Fruit fly (Drosophila melanogaster) whole organism, embryonic: ENCODE data around the gene CG31650.
A peak's percentile ranks its signal among the peaks of the same experiment; 100 is the strongest.

Experiments used
- Atf6 ChIP-seq: fragments of 200-800 bp; sonication (Bioruptor generic); IDR thresholded peaks from 2 replicates; pipeline ENCODE4 v1.3.6; 2022; ENCODE audit warnings: missing biosample characterization, missing genetic modification characterization
- Bdp1 ChIP-seq: fragments of 200-800 bp; sonication (Bioruptor generic); optimal IDR thresholded peaks from 3 replicates; lab custom pipeline; 2016; ENCODE audit warnings: missing biosample characterization, missing genetic modification characterization
- CG10209 ChIP-seq: fragments of 200-800 bp; sonication (Bioruptor generic); optimal IDR thresholded peaks from 3 replicates; lab custom pipeline; 2017; ENCODE audit warnings: missing biosample characterization, mild to moderate bottlenecking, missing genetic modification characterization, missing genetic modification reagents
- CG10267 ChIP-seq: fragments of 200-800 bp; sonication (Bioruptor generic); optimal IDR thresholded peaks from 2 replicates; lab custom pipeline; 2018; ENCODE audit warnings: missing biosample characterization, mild to moderate bottlenecking, missing genetic modification characterization, moderate library complexity
- CG10565 ChIP-seq: fragments of 200-800 bp; sonication (Bioruptor generic); optimal IDR thresholded peaks from 3 replicates; lab custom pipeline; 2016; ENCODE audit warnings: missing biosample characterization, mild to moderate bottlenecking, missing genetic modification characterization
- CG11696 ChIP-seq: fragments of 200-800 bp; sonication (Bioruptor generic); IDR thresholded peaks from 2 replicates; pipeline ENCODE4 v1.3.6; 2022; ENCODE audit warnings: missing biosample characterization, missing genetic modification characterization
- CG14710 ChIP-seq: fragments of 200-800 bp; sonication (Bioruptor generic); optimal IDR thresholded peaks from 3 replicates; lab custom pipeline; 2019; ENCODE audit warnings: missing biosample characterization, mild to moderate bottlenecking, missing genetic modification characterization, moderate library complexity
- CG15269 ChIP-seq: fragments of 200-800 bp; sonication (Bioruptor generic); optimal IDR thresholded peaks from 2 replicates; lab custom pipeline; 2018; ENCODE audit warnings: missing biosample characterization, mild to moderate bottlenecking, missing genetic modification characterization, moderate library complexity
- CG15514 ChIP-seq: fragments of 200-800 bp; sonication (Bioruptor generic); optimal IDR thresholded peaks from 3 replicates; lab custom pipeline; 2017; ENCODE audit warnings: missing biosample characterization, missing genetic modification characterization, mild to moderate bottlenecking, moderate library complexity, missing genetic modification reagents
- CG1647 ChIP-seq: fragments of 200-800 bp; sonication (Bioruptor generic); optimal IDR thresholded peaks from 3 replicates; lab custom pipeline; 2016; ENCODE audit warnings: missing biosample characterization, missing genetic modification characterization
- CG16815 ChIP-seq: fragments of 200-800 bp; sonication (Bioruptor generic); optimal IDR thresholded peaks from 3 replicates; lab custom pipeline; 2017; ENCODE audit warnings: missing biosample characterization, mild to moderate bottlenecking, missing genetic modification characterization
- CG17328 ChIP-seq: fragments of 200-800 bp; sonication (Bioruptor generic); IDR thresholded peaks from 2 replicates; pipeline ENCODE4 v1.3.6; 2022; ENCODE audit warnings: missing biosample characterization, missing genetic modification characterization
- CG17385 ChIP-seq: fragments of 200-800 bp; sonication (Bioruptor generic); optimal IDR thresholded peaks from 3 replicates; lab custom pipeline; 2018; ENCODE audit warnings: missing biosample characterization, mild to moderate bottlenecking, missing genetic modification characterization
- CG1832 ChIP-seq: fragments of 200-800 bp; sonication (Bioruptor generic); optimal IDR thresholded peaks from 2 replicates; lab custom pipeline; 2017; ENCODE audit warnings: missing biosample characterization, mild to moderate bottlenecking, missing genetic modification characterization, inconsistent platforms
- CG31388 ChIP-seq: fragments of 200-800 bp; sonication (Bioruptor generic); optimal IDR thresholded peaks from 2 replicates; lab custom pipeline; 2016; ENCODE audit warnings: missing biosample characterization, missing genetic modification characterization
- CG32767 ChIP-seq: fragments of 200-800 bp; sonication (Bioruptor generic); IDR thresholded peaks from 2 replicates; pipeline ENCODE4 v1.3.6; 2022; ENCODE audit warnings: missing biosample characterization, missing genetic modification characterization
- CG4424 ChIP-seq: fragments of 200-800 bp; sonication (Bioruptor generic); optimal IDR thresholded peaks from 3 replicates; lab custom pipeline; 2016; ENCODE audit warnings: missing biosample characterization, missing genetic modification characterization
- CG6654 ChIP-seq: fragments of 200-800 bp; sonication (Bioruptor generic); optimal IDR thresholded peaks from 2 replicates; lab custom pipeline; 2017; ENCODE audit warnings: missing biosample characterization, mild to moderate bottlenecking, missing genetic modification characterization
- CG6683 ChIP-seq: fragments of 200-800 bp; sonication (Bioruptor generic); optimal IDR thresholded peaks from 2 replicates; lab custom pipeline; 2017; ENCODE audit warnings: missing biosample characterization, mild to moderate bottlenecking, missing genetic modification characterization, missing genetic modification reagents
- CG7745 ChIP-seq: fragments of 200-800 bp; sonication (Bioruptor generic); optimal IDR thresholded peaks from 2 replicates; lab custom pipeline; 2018; ENCODE audit warnings: missing biosample characterization, mild to moderate bottlenecking, missing genetic modification characterization, moderate library complexity
- CG9215 ChIP-seq: fragments of 200-800 bp; sonication (Bioruptor generic); IDR thresholded peaks from 2 replicates; pipeline ENCODE4 v1.3.6; 2022; ENCODE audit warnings: missing biosample characterization, missing genetic modification characterization
- CG9437 ChIP-seq: fragments of 200-800 bp; sonication (Bioruptor generic); optimal IDR thresholded peaks from 2 replicates; lab custom pipeline; 2018; ENCODE audit warnings: missing biosample characterization, mild to moderate bottlenecking, missing genetic modification characterization
- D19B ChIP-seq: fragments of 200-800 bp; sonication (Bioruptor generic); optimal IDR thresholded peaks from 2 replicates; lab custom pipeline; 2017; ENCODE audit warnings: missing biosample characterization, mild to moderate bottlenecking, missing genetic modification characterization
- Deaf1 ChIP-seq: fragments of 200-800 bp; optimal IDR thresholded peaks from 3 replicates; lab custom pipeline; 2019; ENCODE audit warnings: missing biosample characterization, mild to moderate bottlenecking, missing genetic modification characterization, moderate library complexity
- Dip3 ChIP-seq: fragments of 200-800 bp; sonication (Bioruptor generic); optimal IDR thresholded peaks from 3 replicates; lab custom pipeline; 2016; ENCODE audit warnings: missing biosample characterization, missing genetic modification characterization
- Hey ChIP-seq: fragments of 200-800 bp; sonication (Bioruptor generic); optimal IDR thresholded peaks from 3 replicates; lab custom pipeline; 2018; ENCODE audit warnings: missing biosample characterization, mild to moderate bottlenecking, missing genetic modification characterization
- HmgD ChIP-seq: fragments of 200-800 bp; sonication (Bioruptor generic); optimal IDR thresholded peaks from 3 replicates; lab custom pipeline; 2016; ENCODE audit warnings: missing biosample characterization, missing genetic modification characterization
- Hr3 ChIP-seq: fragments of 200-800 bp; sonication (Bioruptor generic); optimal IDR thresholded peaks from 3 replicates; lab custom pipeline; 2016; ENCODE audit warnings: missing biosample characterization, missing genetic modification characterization
- Lhr ChIP-seq: fragments of 200-800 bp; sonication (Bioruptor generic); optimal IDR thresholded peaks from 3 replicates; lab custom pipeline; 2017; ENCODE audit warnings: mild to moderate bottlenecking, missing biosample characterization, missing genetic modification reagents, missing genetic modification characterization
- Meics ChIP-seq: fragments of 200-800 bp; sonication (Bioruptor generic); optimal IDR thresholded peaks from 2 replicates; lab custom pipeline; 2017; ENCODE audit warnings: missing biosample characterization, mild to moderate bottlenecking, missing genetic modification characterization
- Nf-YA ChIP-seq: fragments of 200-800 bp; sonication (Bioruptor generic); IDR thresholded peaks from 2 replicates; pipeline ENCODE4 v1.3.6; 2022; ENCODE audit warnings: missing biosample characterization, missing genetic modification characterization
- Scr ChIP-seq: fragments of 200-800 bp; sonication (Bioruptor generic); IDR thresholded peaks from 2 replicates; pipeline ENCODE4 v1.3.6; 2022; ENCODE audit warnings: missing biosample characterization, missing genetic modification characterization; ENCODE audit not compliant: partially characterized antibody
- Sox100B ChIP-seq: fragments of 200-800 bp; sonication (Bioruptor generic); optimal IDR thresholded peaks from 3 replicates; lab custom pipeline; 2018; ENCODE audit warnings: missing biosample characterization, mild to moderate bottlenecking, missing genetic modification characterization
- ap ChIP-seq: fragments of 200-800 bp; sonication (Bioruptor generic); IDR thresholded peaks from 2 replicates; pipeline ENCODE4 v1.3.6; 2022; ENCODE audit warnings: missing biosample characterization, missing genetic modification characterization
- cas ChIP-seq: fragments of 200-800 bp; sonication (Bioruptor generic); IDR thresholded peaks from 2 replicates; pipeline ENCODE4 v1.3.6; 2022; ENCODE audit warnings: missing biosample characterization, missing genetic modification characterization
- chinmo ChIP-seq: fragments of 200-800 bp; sonication (Bioruptor generic); IDR thresholded peaks from 4 replicates; pipeline ENCODE4 v1.3.6; 2022; ENCODE audit warnings: missing biosample characterization, missing genetic modification characterization; ENCODE audit not compliant: partially characterized antibody
- croc ChIP-seq: fragments of 200-800 bp; sonication (Bioruptor generic); conservative IDR thresholded peaks from 3 replicates; pipeline ENCODE4 v1.3.6; 2022; ENCODE audit warnings: missing biosample characterization, missing genetic modification characterization
- danr ChIP-seq: fragments of 200-800 bp; sonication (Bioruptor generic); IDR thresholded peaks from 2 replicates; pipeline ENCODE4 v1.3.6; 2022; ENCODE audit warnings: missing biosample characterization, missing genetic modification characterization
- dm ChIP-seq: fragments of 200-800 bp; sonication (Bioruptor generic); optimal IDR thresholded peaks from 3 replicates; lab custom pipeline; 2016; ENCODE audit warnings: missing biosample characterization, missing genetic modification characterization
- emc ChIP-seq: fragments of 200-800 bp; sonication (Bioruptor generic); optimal IDR thresholded peaks from 2 replicates; lab custom pipeline; 2016; ENCODE audit warnings: missing biosample characterization, missing genetic modification characterization
- fd64A ChIP-seq: fragments of 200-800 bp; sonication (Bioruptor generic); optimal IDR thresholded peaks from 3 replicates; lab custom pipeline; 2018; ENCODE audit warnings: missing biosample characterization, mild to moderate bottlenecking, missing genetic modification characterization
- jumu ChIP-seq: fragments of 200-800 bp; sonication (Bioruptor generic); optimal IDR thresholded peaks from 3 replicates; lab custom pipeline; 2016; ENCODE audit warnings: missing biosample characterization, missing genetic modification characterization
- lmd ChIP-seq: fragments of 200-800 bp; sonication (Bioruptor generic); IDR thresholded peaks from 2 replicates; pipeline ENCODE4 v1.3.6; 2022; ENCODE audit warnings: missing biosample characterization, missing genetic modification characterization
- org-1 ChIP-seq: fragments of 200-800 bp; sonication (Bioruptor generic); optimal IDR thresholded peaks from 2 replicates; lab custom pipeline; 2017; ENCODE audit warnings: missing biosample characterization, missing genetic modification characterization
- rib ChIP-seq: fragments of 200-800 bp; sonication (Bioruptor generic); IDR thresholded peaks from 2 replicates; pipeline ENCODE4 v1.3.6; 2022; ENCODE audit warnings: missing biosample characterization, missing genetic modification characterization
- sima ChIP-seq: fragments of 200-800 bp; sonication (Bioruptor generic); optimal IDR thresholded peaks from 2 replicates; lab custom pipeline; 2016; ENCODE audit warnings: missing biosample characterization, missing genetic modification characterization
- slbo ChIP-seq: fragments of 200-800 bp; sonication (Bioruptor generic); IDR thresholded peaks from 2 replicates; pipeline ENCODE4 v1.3.6; 2022; ENCODE audit warnings: missing biosample characterization, missing genetic modification characterization
- sqz ChIP-seq: fragments of 200-800 bp; sonication (Bioruptor generic); optimal IDR thresholded peaks from 3 replicates; lab custom pipeline; 2018; ENCODE audit warnings: missing biosample characterization, mild to moderate bottlenecking, missing genetic modification characterization
- vnd ChIP-seq: fragments of 200-800 bp; sonication (Bioruptor generic); IDR thresholded peaks from 3 replicates; pipeline ENCODE4 v1.3.6; 2022; ENCODE audit warnings: missing biosample characterization, missing genetic modification characterization; ENCODE audit not compliant: partially characterized antibody
- wek ChIP-seq: fragments of 200-800 bp; sonication (Bioruptor generic); optimal IDR thresholded peaks from 3 replicates; lab custom pipeline; 2018; ENCODE audit warnings: missing biosample characterization, mild to moderate bottlenecking, missing genetic modification characterization, moderate library complexity

Gene CG31650

DNA sequence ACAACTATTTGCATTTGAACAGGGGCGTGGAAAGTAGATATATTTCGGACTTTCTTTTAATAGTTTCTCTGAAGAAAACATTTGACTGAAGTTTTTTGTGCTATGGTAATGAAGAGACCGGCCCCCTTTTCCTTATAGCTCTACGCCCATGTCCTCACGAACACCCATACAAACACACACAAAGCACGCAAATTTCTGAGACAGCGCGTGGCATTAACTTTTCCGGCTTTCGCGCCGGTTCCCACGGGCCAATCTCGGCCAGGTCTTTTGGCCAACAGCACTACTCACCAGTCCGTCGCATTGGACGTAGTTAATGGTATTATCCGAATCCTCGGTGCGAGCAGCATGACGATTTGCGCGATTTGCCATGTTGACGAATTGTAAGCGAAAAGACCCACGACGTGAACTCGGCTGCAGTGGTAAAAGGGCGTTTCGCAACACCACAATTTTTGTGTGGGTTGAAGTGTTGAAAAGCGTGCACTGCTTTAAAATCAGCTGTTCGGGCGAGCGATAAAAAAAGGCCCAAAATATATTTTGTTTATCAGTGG, 7.9 kb upstream of the CG31650 start, which contains the start of gene senju (continued):
- TF ChIP-seq CG15514 (GFP tag; lab: Kevin White, UChicago) (peak; percentile 88), ap (GFP tag; lab: Robert Waterston, UW) (peak; percentile 75; the same call in 1 of the 2 replicates), Hr3 (GFP tag; lab: Kevin White, UChicago) (peak; percentile 83), CG32767 (GFP tag; lab: Robert Waterston, UW) (peak; percentile 64; the same call in 1 of the 2 replicates), wek (GFP tag; lab: Kevin White, UChicago) (peak; percentile 57), cas (GFP tag; lab: Robert Waterston, UW) (peak; percentile 54; the same call in 1 of the 2 replicates), CG9215 (peak; percentile 62), Deaf1 (tag; lab: Kevin White, UChicago) (peak; percentile 86), dm (peak; percentile 95), CG16815 (GFP tag; lab: Kevin White, UChicago) (peak; percentile 73), Sox100B (peak; percentile 69), CG17385 (GFP tag; lab: Kevin White, UChicago) (peak; percentile 83), rib (peak; percentile 95), Hey (tag; lab: Kevin White, UChicago) (peak; percentile 69), D19B (GFP tag; lab: Kevin White, UChicago) (peak; percentile 71), Nf-YA (peak; percentile 39; the same call in 1 of the 2 replicates), CG31388 (GFP tag; lab: Kevin White, UChicago) (peak; percentile 4), Bdp1 (GFP tag; lab: Kevin White, UChicago) (peak; percentile 78), CG10267 (tag; lab: Kevin White, UChicago) (peak; percentile 99), CG6683 (peak; percentile 70), CG11696 (GFP tag; lab: Robert Waterston, UW) (peak; percentile 53), CG6654 (GFP tag; lab: Kevin White, UChicago) (peak; percentile 60), croc (GFP tag; lab: Robert Waterston, UW) (peak; percentile 27; the same call in 1 of the 3 replicates), fd64A (GFP tag; lab: Kevin White, UChicago) (peak; percentile 59), CG9437 (GFP tag; lab: Kevin White, UChicago) (peak; percentile 70), Lhr (GFP tag; lab: Kevin White, UChicago) (peak; percentile 63), CG1832 (peak; percentile 31), lmd (GFP tag; lab: Robert Waterston, UW) (peak; percentile 86), sqz (peak; percentile 95), org-1 (GFP tag; lab: Kevin White, UChicago) (peak; percentile 85), CG10565 (GFP tag; lab: Kevin White, UChicago) (no peak), sima (GFP tag; lab: Kevin White, UChicago) (peak; percentile 53), CG1647 (GFP tag; lab: Kevin White, UChicago) (peak; percentile 45), chinmo (GFP tag; lab: Robert Waterston, UW) (peak; percentile 89), CG17328 (GFP tag; lab: Robert Waterston, UW) (peak; percentile 92), Scr (GFP tag; lab: Robert Waterston, UW) (peak; percentile 54), CG10209 (GFP tag; lab: Kevin White, UChicago) (peak; percentile 77), Atf6 (GFP tag; lab: Robert Waterston, UW) (peak; percentile 80), CG7745 (tag; lab: Kevin White, UChicago) (no peak), danr (GFP tag; lab: Robert Waterston, UW) (0 out of 2 replicates have a peak, but pooled peaks have one; percentile 46), CG14710 (tag; lab: Kevin White, UChicago) (peak; percentile 69), emc (GFP tag; lab: Kevin White, UChicago) (peak; percentile 78), Dip3 (peak; percentile 63), HmgD (peak; percentile 87), slbo (GFP tag; lab: Robert Waterston, UW) (peak; percentile 83), CG4424 (GFP tag; lab: Kevin White, UChicago) (peak; percentile 90), Meics (GFP tag; lab: Kevin White, UChicago) (peak; percentile 88), CG15269 (tag; lab: Kevin White, UChicago) (peak; percentile 83), vnd (peak; percentile 23; the same call in 1 of the 3 replicates), jumu (GFP tag; lab: Kevin White, UChicago) (peak; percentile 89)
